Fruit fly (Drosophila melanogaster) whole organism, adult: ENCODE data around the gene CG10469.

ENCODE experiments used
- CG11617 ChIP-seq: fragments of 200-800 bp; sonication (Bioruptor generic); optimal IDR thresholded peaks from 2 replicates; lab custom pipeline; 2017; ENCODE audit warnings: mild to moderate bottlenecking, missing biosample characterization, missing genetic modification reagents, missing genetic modification characterization
- CG12768 ChIP-seq: fragments of 200-800 bp; sonication (Bioruptor generic); optimal IDR thresholded peaks from 2 replicates; lab custom pipeline; 2017; ENCODE audit warnings: missing biosample characterization, missing genetic modification characterization, mild to moderate bottlenecking, moderate library complexity, missing genetic modification reagents
- CG14711 ChIP-seq: fragments of 200-800 bp; sonication (Bioruptor generic); optimal IDR thresholded peaks from 2 replicates; lab custom pipeline; 2018; ENCODE audit warnings: missing biosample characterization, mild to moderate bottlenecking, missing genetic modification characterization, moderate library complexity
- CG1620 ChIP-seq: fragments of 200-800 bp; sonication (Bioruptor generic); optimal IDR thresholded peaks from 2 replicates; lab custom pipeline; 2016; ENCODE audit warnings: missing biosample characterization, missing genetic modification characterization
- CG33017 ChIP-seq: fragments of 200-800 bp; sonication (Bioruptor generic); optimal IDR thresholded peaks from 2 replicates; lab custom pipeline; 2018; ENCODE audit warnings: missing biosample characterization, mild to moderate bottlenecking, missing genetic modification characterization, moderate library complexity
- CG5204 ChIP-seq: fragments of 200-800 bp; sonication (Bioruptor generic); optimal IDR thresholded peaks from 2 replicates; lab custom pipeline; 2016; ENCODE audit warnings: missing biosample characterization, missing genetic modification characterization
- CG7045 ChIP-seq: fragments of 200-800 bp; sonication (Bioruptor generic); optimal IDR thresholded peaks from 2 replicates; lab custom pipeline; 2017; ENCODE audit warnings: missing biosample characterization, mild to moderate bottlenecking, missing genetic modification characterization
- CG7101 ChIP-seq: fragments of 200-800 bp; sonication (Bioruptor generic); optimal IDR thresholded peaks from 2 replicates; lab custom pipeline; 2018; ENCODE audit warnings: missing biosample characterization, mild to moderate bottlenecking, missing genetic modification characterization, moderate library complexity
- Clk ChIP-seq: fragments of 200-800 bp; sonication (Bioruptor generic); optimal IDR thresholded peaks from 2 replicates; lab custom pipeline; 2017; ENCODE audit warnings: missing biosample characterization, missing genetic modification characterization
- Crg-1 ChIP-seq: fragments of 200-800 bp; sonication (Bioruptor generic); optimal IDR thresholded peaks from 2 replicates; lab custom pipeline; 2016; ENCODE audit warnings: missing biosample characterization, missing genetic modification characterization
- Hr96 ChIP-seq: fragments of 200-800 bp; sonication (Bioruptor generic); optimal IDR thresholded peaks from 2 replicates; lab custom pipeline; 2016; ENCODE audit warnings: missing biosample characterization, missing genetic modification characterization
- Mnt ChIP-seq: fragments of 200-800 bp; sonication (Bioruptor generic); optimal IDR thresholded peaks from 2 replicates; lab custom pipeline; 2016; ENCODE audit warnings: missing biosample characterization, mild to moderate bottlenecking, missing genetic modification characterization
- bab1 ChIP-seq: fragments of 200-800 bp; sonication (Bioruptor generic); optimal IDR thresholded peaks from 3 replicates; lab custom pipeline; 2019; ENCODE audit warnings: missing biosample characterization, mild to moderate bottlenecking, missing genetic modification characterization, moderate library complexity
- cic ChIP-seq: fragments of 200-800 bp; sonication (Bioruptor generic); optimal IDR thresholded peaks from 2 replicates; lab custom pipeline; 2017; ENCODE audit warnings: missing biosample characterization, mild to moderate bottlenecking, missing genetic modification characterization, moderate library complexity
- cnc ChIP-seq, 2 experiments: fragments of >200 bp; optimal IDR thresholded peaks; 2 replicates each; lab custom pipeline; 2017
- kay ChIP-seq: fragments of 200-800 bp; sonication (Bioruptor generic); peaks from one replicate; lab custom pipeline; 2016; ENCODE audit warnings: missing biosample characterization, missing genetic modification characterization, borderline replicate concordance
- ovo ChIP-seq: fragments of 200-800 bp; sonication (Bioruptor generic); optimal IDR thresholded peaks from 2 replicates; lab custom pipeline; 2016; ENCODE audit warnings: missing biosample characterization, missing genetic modification characterization
- pad ChIP-seq: fragments of 200-800 bp; sonication (Bioruptor generic); optimal IDR thresholded peaks from 3 replicates; lab custom pipeline; 2017; ENCODE audit warnings: missing biosample characterization, missing genetic modification characterization, mild to moderate bottlenecking, moderate library complexity, missing genetic modification reagents
- tj ChIP-seq: fragments of 200-800 bp; sonication (Bioruptor generic); optimal IDR thresholded peaks from 3 replicates; lab custom pipeline; 2017; ENCODE audit warnings: missing biosample characterization, mild to moderate bottlenecking, missing genetic modification characterization, moderate library complexity
- toe ChIP-seq: fragments of 200-800 bp; sonication (Bioruptor generic); optimal IDR thresholded peaks from 2 replicates; lab custom pipeline; 2016; ENCODE audit warnings: missing biosample characterization, missing genetic modification characterization

Gene CG10469

DNA sequence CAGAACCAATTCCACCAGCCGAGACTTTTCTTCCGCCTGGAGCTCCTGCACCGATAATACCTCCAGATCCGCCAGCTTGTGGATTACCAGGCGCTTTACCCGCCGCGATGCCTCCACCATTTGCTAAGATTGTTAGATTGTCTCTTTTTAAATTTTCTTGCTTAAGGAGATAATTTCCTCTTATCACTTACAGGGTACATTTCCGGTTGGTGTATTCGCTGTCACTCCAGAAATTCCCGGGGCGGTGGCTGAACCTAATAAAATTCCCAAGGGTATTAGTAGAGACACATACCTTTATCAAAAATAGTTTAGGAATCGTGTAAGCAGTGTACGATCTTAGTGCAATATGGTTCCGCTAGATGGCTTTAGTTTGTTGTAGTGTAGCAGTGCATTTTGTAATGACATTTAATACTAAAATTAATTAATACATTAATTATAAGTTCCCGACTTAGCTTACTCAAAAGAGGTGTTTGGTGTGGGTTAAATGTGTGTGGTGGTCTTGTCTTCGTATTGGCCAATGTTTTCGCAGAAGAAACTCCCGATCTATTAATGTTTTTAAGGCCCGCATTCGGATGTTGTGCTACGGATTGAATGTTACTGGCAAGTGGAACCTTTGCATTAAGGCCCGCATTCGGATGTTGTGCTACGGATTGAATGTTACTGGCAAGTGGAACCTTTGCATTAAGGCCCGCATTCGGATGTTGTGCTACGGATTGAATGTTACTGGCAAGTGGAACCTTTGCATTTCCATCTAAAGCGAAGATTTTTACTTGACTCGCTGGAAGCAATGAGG is 31.7 kb upstream of the CG10469 start:
- TF ChIP-seq pad (GFP tag; lab: Kevin White, UChicago) = no peak
- peak; percentile 20 for TF ChIP-seq CG7045 (GFP tag; lab: Kevin White, UChicago)
- peak; percentile 12 for TF ChIP-seq toe (GFP tag; lab: Kevin White, UChicago)
- TF ChIP-seq Hr96 (GFP tag; lab: Kevin White, UChicago) = peak; percentile 47
- no peak for TF ChIP-seq CG14711 (tag; lab: Kevin White, UChicago)

DNA sequence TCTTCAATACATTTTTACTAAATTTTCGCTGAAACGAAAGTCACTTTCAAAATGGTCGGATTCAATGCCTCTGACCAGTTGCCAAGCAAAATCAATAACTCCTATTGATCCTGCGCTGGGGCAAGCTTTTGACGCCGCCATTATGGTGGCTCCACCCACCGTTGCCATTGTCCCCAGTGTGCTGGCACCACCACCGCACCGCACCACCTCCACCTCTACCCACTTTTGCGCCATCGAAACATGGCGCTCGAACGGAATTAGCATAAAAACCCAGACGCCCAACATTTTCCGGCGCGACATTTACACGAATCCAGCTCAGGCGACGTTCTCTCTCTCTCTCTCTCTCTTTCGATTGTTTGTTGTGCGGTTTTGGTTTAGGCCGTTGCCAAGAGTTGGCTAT is 23.8 kb upstream of the CG10469 start:
- TF ChIP-seq CG11617 (GFP tag; lab: Kevin White, UChicago) (no peak), CG14711 (tag; lab: Kevin White, UChicago) (no peak), Clk (no peak), pad (GFP tag; lab: Kevin White, UChicago) (no peak), CG33017 (no peak), ovo (GFP tag; lab: Kevin White, UChicago) (no peak), CG5204 (GFP tag; lab: Kevin White, UChicago) (no peak), kay (GFP tag; lab: Kevin White, UChicago) (no peak), CG1620 (no peak), CG7101 (tag; lab: Kevin White, UChicago) (no peak), cnc (optimal IDR thresholded peaks at IDR 0.05; lab: Kevin White, UChicago) (no peak), CG12768 (GFP tag; lab: Kevin White, UChicago) (no peak)

DNA sequence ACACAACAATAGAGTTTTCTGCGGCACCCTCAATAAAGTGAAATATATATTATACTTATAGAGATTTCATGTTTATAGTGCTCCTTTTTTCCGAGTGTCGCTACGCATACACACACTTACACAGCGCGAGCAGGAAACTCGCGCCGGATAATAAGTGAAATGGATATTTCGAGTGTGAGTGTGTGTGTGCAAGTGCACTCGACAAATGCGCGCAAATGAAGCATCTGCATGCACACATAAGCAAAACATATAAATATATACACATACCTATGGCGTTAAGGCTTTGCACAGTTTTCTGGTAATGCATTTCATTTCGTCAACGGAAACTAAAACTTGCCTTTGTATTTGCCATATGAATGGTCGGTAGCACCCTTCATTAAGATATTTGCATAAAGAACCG is 22.4 kb upstream of the CG10469 start:
- TF ChIP-seq Crg-1 (GFP tag; lab: Kevin White, UChicago) = no peak
- no peak for TF ChIP-seq pad (GFP tag; lab: Kevin White, UChicago)
- TF ChIP-seq CG33017 = no peak
- no peak for TF ChIP-seq Clk
- TF ChIP-seq CG14711 (tag; lab: Kevin White, UChicago) = no peak

DNA sequence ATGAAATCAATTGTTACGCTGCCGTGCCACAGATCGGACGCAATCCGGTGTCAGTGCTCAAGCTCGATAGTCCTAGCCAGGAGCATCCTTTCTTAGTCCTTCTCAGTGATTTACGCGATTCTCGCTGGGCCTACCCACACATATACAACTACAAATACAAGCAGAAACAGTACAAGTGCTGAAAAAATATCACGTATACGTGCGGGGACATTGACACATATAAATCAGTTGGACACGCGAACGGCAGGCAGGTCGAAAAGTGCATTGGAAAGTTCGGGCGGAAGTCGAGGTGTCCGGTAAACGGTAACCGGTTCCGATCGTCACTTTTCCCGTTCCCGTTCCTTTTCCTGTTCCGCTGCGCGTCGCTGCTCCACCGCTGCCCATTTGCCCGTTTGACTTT is 18.3 kb upstream of the CG10469 start:
- TF ChIP-seq CG7101 (tag; lab: Kevin White, UChicago) (no peak), cnc (optimal IDR thresholded peaks at IDR 0.05; lab: Kevin White, UChicago) (no peak)

DNA sequence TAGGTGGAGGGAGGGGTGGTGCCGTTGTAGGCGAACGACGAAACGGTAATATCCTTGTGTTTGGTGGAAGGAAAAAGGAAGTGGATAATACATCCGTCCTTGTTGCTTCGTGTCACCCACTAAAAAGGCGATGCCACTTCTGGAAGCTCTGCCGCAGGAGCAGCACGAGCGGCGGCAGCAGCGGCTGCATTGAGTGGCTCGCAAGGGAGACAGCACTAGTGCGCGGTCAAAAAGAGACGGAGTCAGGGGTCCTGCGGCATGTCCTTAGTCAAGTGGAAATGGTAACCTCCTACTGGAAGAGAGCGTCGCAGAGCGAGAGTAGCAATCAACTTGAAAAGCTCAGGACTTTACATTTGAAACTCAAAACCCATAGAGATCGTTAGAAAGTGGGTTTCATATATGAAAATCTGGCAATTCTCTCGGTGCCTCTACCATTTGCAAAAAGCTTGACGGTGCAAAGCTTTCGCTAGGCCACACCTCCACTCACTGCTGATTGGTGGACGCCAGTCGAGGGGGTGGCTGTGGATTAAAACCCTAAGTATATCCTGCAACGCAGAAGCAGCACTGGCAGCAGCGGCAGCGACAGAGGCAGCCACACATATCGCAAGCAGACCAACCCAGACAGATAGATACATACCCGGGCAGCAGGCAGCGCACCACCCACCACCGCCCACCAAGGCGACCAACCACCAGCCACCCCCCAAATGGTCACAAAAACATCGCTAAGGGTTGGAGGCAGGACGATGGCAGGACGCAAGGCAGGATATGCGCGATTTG is 17.7 kb upstream of the CG10469 start:
- no peak for TF ChIP-seq CG14711 (tag; lab: Kevin White, UChicago)
- TF ChIP-seq kay (GFP tag; lab: Kevin White, UChicago) = no peak
- no peak for TF ChIP-seq CG7101 (tag; lab: Kevin White, UChicago)
- TF ChIP-seq Clk = no peak
- TF ChIP-seq CG12768 (GFP tag; lab: Kevin White, UChicago) = no peak
- no peak for TF ChIP-seq cic

DNA sequence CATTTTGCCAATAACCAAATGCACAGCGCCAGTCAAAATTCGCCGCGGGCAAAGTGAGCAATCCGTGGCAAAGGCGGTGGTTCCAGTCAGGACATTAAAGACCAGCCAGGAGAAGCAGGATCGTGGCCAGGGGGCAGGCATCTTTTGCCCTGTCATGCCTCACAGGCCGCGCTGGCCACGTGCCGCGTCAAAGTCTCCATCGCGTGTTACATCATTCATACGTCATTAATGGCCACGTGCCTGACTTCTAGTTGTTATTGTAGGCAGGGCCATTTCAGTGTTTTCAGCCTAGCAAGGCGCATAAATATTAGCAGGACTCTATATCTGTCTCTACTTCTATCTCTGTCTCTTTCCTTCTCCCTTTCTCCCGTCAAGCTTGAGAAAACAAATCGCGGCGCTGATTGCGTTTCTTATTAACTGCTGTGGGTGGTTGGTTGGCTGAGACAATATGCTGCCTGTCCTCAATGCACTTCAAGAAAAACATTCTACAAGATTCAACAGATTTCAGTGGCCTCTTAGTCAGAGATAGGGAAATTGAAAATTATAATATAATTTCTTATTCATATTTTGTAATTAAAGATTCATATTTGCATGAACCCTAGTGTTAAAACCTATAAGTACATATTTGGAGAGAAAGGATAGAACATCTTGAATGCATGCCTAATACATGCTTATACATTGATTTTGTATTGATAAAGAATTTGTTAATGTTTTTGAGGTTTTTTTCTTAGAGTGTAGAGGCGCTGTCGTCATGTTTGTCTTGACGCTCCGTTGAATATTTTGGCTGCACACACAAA is 15.3 kb upstream of the CG10469 start:
- TF ChIP-seq Crg-1 (GFP tag; lab: Kevin White, UChicago) (no peak), CG1620 (no peak), CG7101 (tag; lab: Kevin White, UChicago) (no peak), cic (no peak), toe (GFP tag; lab: Kevin White, UChicago) (no peak), Mnt (no peak), CG14711 (tag; lab: Kevin White, UChicago) (no peak), ovo (GFP tag; lab: Kevin White, UChicago) (no peak), kay (GFP tag; lab: Kevin White, UChicago) (no peak), Clk (no peak), CG12768 (GFP tag; lab: Kevin White, UChicago) (no peak), pad (GFP tag; lab: Kevin White, UChicago) (no peak), CG11617 (GFP tag; lab: Kevin White, UChicago) (no peak), CG5204 (GFP tag; lab: Kevin White, UChicago) (no peak), Hr96 (GFP tag; lab: Kevin White, UChicago) (no peak), bab1 (no peak)

DNA sequence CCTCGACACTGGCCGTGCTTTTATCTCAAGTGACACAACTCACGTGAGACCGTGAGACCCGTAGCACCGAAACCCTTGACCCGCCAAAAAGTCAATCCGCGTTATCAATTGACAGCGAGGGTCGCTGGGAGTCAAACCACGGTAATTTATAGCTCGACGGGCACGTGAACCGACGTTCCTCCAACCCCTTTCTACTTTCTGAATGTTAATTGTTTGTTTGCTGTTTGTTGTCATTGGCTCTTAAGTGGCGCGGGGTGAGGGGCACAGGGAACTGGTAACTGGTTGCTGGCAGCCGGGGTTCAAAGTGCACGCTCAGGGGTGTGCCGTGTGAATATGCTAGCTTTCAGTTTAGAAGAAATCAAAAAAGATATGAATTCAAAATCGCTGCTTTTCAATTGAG is 13.6 kb upstream of the CG10469 start:
- TF ChIP-seq ovo (GFP tag; lab: Kevin White, UChicago) = no peak
- TF ChIP-seq cnc (optimal IDR thresholded peaks at IDR 0.05; lab: Kevin White, UChicago) = no peak
- no peak for TF ChIP-seq Crg-1 (GFP tag; lab: Kevin White, UChicago)
- no peak for TF ChIP-seq cic
- TF ChIP-seq toe (GFP tag; lab: Kevin White, UChicago) = no peak
- no peak for TF ChIP-seq CG14711 (tag; lab: Kevin White, UChicago)
- no peak for TF ChIP-seq Mnt
- no peak for TF ChIP-seq tj (GFP tag; lab: Kevin White, UChicago)
- no peak for TF ChIP-seq kay (GFP tag; lab: Kevin White, UChicago)
- TF ChIP-seq Hr96 (GFP tag; lab: Kevin White, UChicago) = no peak
- TF ChIP-seq CG5204 (GFP tag; lab: Kevin White, UChicago) = no peak
- TF ChIP-seq pad (GFP tag; lab: Kevin White, UChicago) = no peak
- TF ChIP-seq CG33017 = no peak
- no peak for TF ChIP-seq CG7045 (GFP tag; lab: Kevin White, UChicago)
- TF ChIP-seq CG11617 (GFP tag; lab: Kevin White, UChicago) = no peak
- no peak for TF ChIP-seq Clk
